Fruit fly (Drosophila melanogaster): ENCODE data around the gene unc-13.

unc-13 gene

DNA sequence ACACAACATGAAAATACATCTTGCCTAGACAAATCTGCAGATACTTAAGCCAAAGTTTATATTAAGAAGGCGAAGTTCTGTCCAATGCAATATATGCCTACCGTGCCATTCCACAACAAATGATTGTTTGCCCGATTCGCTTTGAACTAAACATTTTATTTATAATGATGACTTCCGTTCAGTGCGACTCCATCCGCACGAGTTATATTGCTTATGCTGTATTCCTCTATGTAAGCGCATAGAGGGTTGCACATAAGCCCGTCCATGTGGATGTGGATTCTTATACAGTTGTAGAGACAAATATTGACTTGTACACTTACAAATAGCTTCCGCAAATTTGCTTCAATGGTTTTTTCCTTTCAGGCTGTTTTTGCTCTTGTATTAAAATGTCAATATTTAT lies 88.1 kb downstream of the unc-13 start:
- no peak for TF ChIP-seq fd59A (GFP tag; optimal IDR thresholded peaks at IDR 0.05)
- TF ChIP-seq Lpt (GFP tag; optimal IDR thresholded peaks at IDR 0.05): no peak
- TF ChIP-seq CG9139 (GFP tag; optimal IDR thresholded peaks at IDR 0.05): no peak
- no peak for TF ChIP-seq eg (GFP tag; IDR thresholded peaks at IDR 0.05)
- no peak for TF ChIP-seq CG15336 (GFP tag; IDR thresholded peaks at IDR 0.05)
- TF ChIP-seq CG6808 (GFP tag; optimal IDR thresholded peaks at IDR 0.05): no peak
- no peak for TF ChIP-seq CG8119 (GFP tag; IDR thresholded peaks at IDR 0.05)
- TF ChIP-seq Met (GFP tag; optimal IDR thresholded peaks at IDR 0.05): no peak
- no peak for TF ChIP-seq fd85E (GFP tag; optimal IDR thresholded peaks at IDR 0.05)
- no peak for TF ChIP-seq topi (GFP tag; optimal IDR thresholded peaks at IDR 0.05)
- TF ChIP-seq cyc (GFP tag; optimal IDR thresholded peaks at IDR 0.05): no peak
- no peak for TF ChIP-seq CG10631 (GFP tag; optimal IDR thresholded peaks at IDR 0.05)
- no peak for TF ChIP-seq Hr4 (GFP tag; optimal IDR thresholded peaks at IDR 0.05)
- no peak for TF ChIP-seq ss (GFP tag; optimal IDR thresholded peaks at IDR 0.05)
- TF ChIP-seq Hr39 (GFP tag; optimal IDR thresholded peaks at IDR 0.05): no peak

All from whole organism, prepupa.